Worm (Caenorhabditis elegans): ENCODE data around the gene pcp-5.
A peak's percentile ranks its signal among the peaks of the same experiment; 100 is the strongest.

Gene pcp-5

ce11 chrIII:7858407-7859029 lies 48.9 kb downstream of the pcp-5 start, which contains the start of the genes coq-5 and ufm-1:
TSS of gene coq-5 (minus strand) at chrIII:7858457.
TSS of gene ufm-1 (plus strand) at chrIII:7858979.
- TF ChIP-seq lsy-2 (tag; optimal IDR thresholded peaks at IDR 0.05) (peak; percentile 35 to 54), lin-14 (GFP tag; optimal IDR thresholded peaks at IDR 0.05) (peak; percentile 47), swsn-7 (tag; optimal IDR thresholded peaks at IDR 0.05) (no peak), ztf-11 (tag; optimal IDR thresholded peaks at IDR 0.05) (peak in 1 of 2 experiments; percentile 55), mep-1 (tag; optimal IDR thresholded peaks at IDR 0.05) (peak; percentile 23), isw-1 (GFP tag; IDR thresholded peaks at IDR 0.05) (peak; percentile 10; the same call in 1 of the 2 replicates), fkh-8 (tag; optimal IDR thresholded peaks at IDR 0.05) (peak; percentile 31), egl-13 (tag; optimal IDR thresholded peaks at IDR 0.05) (peak; percentile 8), unc-130 (tag; optimal IDR thresholded peaks at IDR 0.05) (no peak), tbx-2 (tag; optimal IDR thresholded peaks at IDR 0.05) (peak; percentile 41), nhr-90 (tag; optimal IDR thresholded peaks at IDR 0.05; ENCODE audit: poor library complexity) (peak; percentile 52), pax-3 (tag; optimal IDR thresholded peaks at IDR 0.05) (peak; percentile 12), nhr-77 (tag; optimal IDR thresholded peaks at IDR 0.05) (no peak), nhr-85 (tag) (peak; percentile 72), xbp-1 (tag; optimal IDR thresholded peaks at IDR 0.05) (peak; percentile 7), ceh-90 (tag; optimal IDR thresholded peaks at IDR 0.05) (peak; percentile 87), tlp-1 (tag; optimal IDR thresholded peaks at IDR 0.05) (no peak), nhr-71 (tag; optimal IDR thresholded peaks at IDR 0.05) (peak; percentile 56), nhr-20 (tag; optimal IDR thresholded peaks at IDR 0.05) (peak; percentile 27), hpl-2 (GFP tag; optimal IDR thresholded peaks at IDR 0.05) (no peak), lir-3 (tag; optimal IDR thresholded peaks at IDR 0.05; ENCODE audit: poor library complexity) (peak; percentile 80), irx-1 (tag; optimal IDR thresholded peaks at IDR 0.05) (peak; percentile 74), dpl-1 (GFP tag; optimal IDR thresholded peaks at IDR 0.05) (peak; percentile 7 to 42 (median 36)), dsc-1 (tag; optimal IDR thresholded peaks at IDR 0.05) (peak; percentile 13), pag-3 (tag; optimal IDR thresholded peaks at IDR 0.05; ENCODE audit: borderline replicate concordance, insufficient read depth) (peak; percentile 8), nhr-47 (tag; optimal IDR thresholded peaks at IDR 0.05) (peak; percentile 52), fkh-4 (tag; optimal IDR thresholded peaks at IDR 0.05; ENCODE audit: borderline replicate concordance) (peak; percentile 53), lin-35 (GFP tag; optimal IDR thresholded peaks at IDR 0.05) (peak in 1 of 2 experiments; percentile 12), zag-1 (tag; optimal IDR thresholded peaks at IDR 0.05) (no peak), C34B4.2 (tag; optimal IDR thresholded peaks at IDR 0.05) (no peak), nhr-76 (tag; optimal IDR thresholded peaks at IDR 0.05) (no peak), C04F5.9 (tag; optimal IDR thresholded peaks at IDR 0.05) (peak; percentile 52), efl-1 (optimal IDR thresholded peaks at IDR 0.05) (peak in 1 of 2 experiments; percentile 42), efl-1 (GFP tag; optimal IDR thresholded peaks at IDR 0.05 in 1 of 2) (peak; percentile 31 to 90), snu-23 (GFP tag; optimal IDR thresholded peaks at IDR 0.05) (peak; percentile 26), rnt-1 (tag; optimal IDR thresholded peaks at IDR 0.05) (peak; percentile 10), vab-15 (tag; optimal IDR thresholded peaks at IDR 0.05) (no peak)

ce11 chrIII:7857142-7857541 lies 50.3 kb downstream of the pcp-5 start, which contains the start of gene tag-307:
TSS of gene tag-307 (minus strand) at chrIII:7857242.
- TF ChIP-seq lin-35 (GFP tag; optimal IDR thresholded peaks at IDR 0.05) (no peak), aly-2 (tag; optimal IDR thresholded peaks at IDR 0.05) (no peak), swsn-7 (tag; optimal IDR thresholded peaks at IDR 0.05) (no peak)

- TF ChIP-seq irx-1 (tag; optimal IDR thresholded peaks at IDR 0.05), result no peak
- TF ChIP-seq nhr-85 (tag), result peak; percentile 66
- TF ChIP-seq lin-13 (GFP tag; optimal IDR thresholded peaks at IDR 0.05), result no peak
Measured at ce11 chrIII:7855468-7855867, 51.9 kb downstream of the pcp-5 start.

Measured in whole organism, L1 larva.